Worm (Caenorhabditis elegans): ENCODE results near the gene Y37D8A.5.

DNA sequence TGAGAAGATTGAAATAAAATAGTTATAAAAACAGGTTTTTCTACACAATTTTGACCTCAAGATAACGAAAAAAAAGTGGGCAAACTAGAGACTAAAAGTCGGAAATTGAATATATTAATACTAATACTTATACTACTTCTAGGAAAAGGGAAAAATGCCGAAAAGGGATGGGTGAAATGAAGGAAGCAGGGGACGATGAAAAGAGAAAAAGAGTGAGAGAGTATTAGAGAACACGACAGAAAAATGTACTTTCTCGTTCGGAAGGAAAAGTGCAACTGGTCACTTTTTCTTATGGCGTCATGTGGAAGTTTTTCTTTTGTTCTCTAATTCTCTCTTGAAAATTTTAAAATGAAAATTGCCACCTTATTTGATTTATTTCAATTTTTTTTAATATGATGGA, 14.0 kb downstream of the Y37D8A.5 start:
- no peak for TF ChIP-seq unc-62 (GFP tag; optimal IDR thresholded peaks at IDR 0.05)
- no peak for TF ChIP-seq D2030.7 (GFP tag; IDR thresholded peaks at IDR 0.05)
- TF ChIP-seq B0019.2 (GFP tag; conservative IDR thresholded peaks at IDR 0.05): no peak
